Worm (Caenorhabditis elegans) whole organism, early embryonic: ENCODE results near the gene rip-1.

Experiments
- ama-1 ChIP-seq: fragments of 150-350 bp; optimal IDR thresholded peaks from 2 replicates; lab custom pipeline; 2014
- ceh-13 ChIP-seq: fragments of 200-800 bp; sonication (Bioruptor generic); optimal IDR thresholded peaks from 2 replicates; lab custom pipeline; 2018; ENCODE audit warnings: mild to moderate bottlenecking, missing genetic modification characterization, missing compliant biosample characterization
- ceh-36 ChIP-seq: sonication (generic microtip); optimal IDR thresholded peaks from 2 replicates; lab custom pipeline; 2016; ENCODE audit warnings: missing genetic modification characterization, inconsistent platforms, missing compliant biosample characterization
- hmbx-1 ChIP-seq: sonication (generic microtip); optimal IDR thresholded peaks from 2 replicates; lab custom pipeline; 2016; ENCODE audit warnings: mild to moderate bottlenecking, missing genetic modification characterization, missing compliant biosample characterization
- hmg-4 ChIP-seq: fragments of 200-800 bp; sonication (Bioruptor generic); optimal IDR thresholded peaks from 2 replicates; lab custom pipeline; 2018; ENCODE audit warnings: mild to moderate bottlenecking, missing genetic modification characterization, missing compliant biosample characterization
- hnd-1 ChIP-seq: sonication (generic microtip); optimal IDR thresholded peaks from 2 replicates; lab custom pipeline; 2016; ENCODE audit warnings: missing genetic modification characterization, missing compliant biosample characterization
- scrt-1 ChIP-seq: fragments of 200-800 bp; sonication (Bioruptor generic); IDR thresholded peaks from 2 replicates; pipeline ENCODE4 v1.3.6; 2022; ENCODE audit warnings: missing genetic modification characterization, missing compliant biosample characterization
- sea-1 ChIP-seq: fragments of 200-800 bp; sonication (Bioruptor generic); conservative IDR thresholded peaks from 2 replicates; pipeline ENCODE4 v1.3.6; 2022; ENCODE audit warnings: missing genetic modification characterization, missing compliant biosample characterization
- tbx-37 ChIP-seq: fragments of 200-800 bp; sonication (Bioruptor generic); conservative IDR thresholded peaks from 2 replicates; pipeline ENCODE4 v1.3.6; 2022; ENCODE audit warnings: missing genetic modification reagents, missing genetic modification characterization, missing compliant biosample characterization

DNA sequence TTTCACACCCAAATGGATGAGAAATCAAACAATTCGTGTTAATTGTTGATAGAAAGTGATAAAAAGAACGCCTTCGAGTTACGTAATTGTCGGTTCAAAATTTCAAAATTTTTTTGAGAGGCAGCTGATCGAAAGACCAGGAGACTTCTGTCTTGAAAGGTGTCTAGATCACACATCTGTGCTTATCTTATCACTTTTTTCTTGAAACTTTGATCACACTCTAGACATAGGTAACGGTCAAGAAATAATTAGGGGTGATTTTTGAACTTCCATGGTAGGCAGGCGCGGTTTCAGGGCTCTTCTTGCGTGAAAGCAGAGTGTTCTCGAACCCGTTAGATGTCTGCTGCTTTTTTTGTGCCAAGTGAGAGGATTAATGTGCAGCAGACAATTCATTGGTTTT lies 34.8 kb upstream of the rip-1 start:
- TF ChIP-seq ama-1 (lab: Kevin White, UChicago) = no peak
- no peak for TF ChIP-seq hmg-4
- no peak for TF ChIP-seq ceh-13 (GFP tag; lab: Kevin White, UChicago)
- no peak for TF ChIP-seq hnd-1
- TF ChIP-seq tbx-37 (GFP tag; lab: Robert Waterston, UW) = no peak
- TF ChIP-seq scrt-1 (GFP tag; lab: Robert Waterston, UW) = no peak
- TF ChIP-seq sea-1 (GFP tag; lab: Robert Waterston, UW) = no peak
- no peak for TF ChIP-seq hmbx-1 (tag; lab: Kevin White, UChicago)
- TF ChIP-seq ceh-36 = no peak
